Worm (Caenorhabditis elegans): ENCODE data around the gene abts-3.

ce11 chrII:6118163-6118562, 14.5 kb upstream of the abts-3 start, which contains the start of gene C29H12.6:
- TF ChIP-seq him-1 (tag; optimal IDR thresholded peaks at IDR 0.05) = no peak
- no peak for TF ChIP-seq dao-5 (tag; optimal IDR thresholded peaks at IDR 0.05)
